Worm (Caenorhabditis elegans): ENCODE data around the gene spp-2.

spp-2 gene

ce11 chrX:7296310-7296709, 20.3 kb downstream of the spp-2 start (continued):
- TF ChIP-seq ceh-31 (tag; optimal IDR thresholded peaks at IDR 0.05), result no peak

ce11 chrX:7291810-7292209, 24.8 kb downstream of the spp-2 start, which contains the start of gene lron-7:
lron-7 (plus strand) TSS chrX:7292132.
- no peak for TF ChIP-seq tbx-2 (tag; optimal IDR thresholded peaks at IDR 0.05)
- TF ChIP-seq rnt-1 (tag; optimal IDR thresholded peaks at IDR 0.05), result no peak

- no peak for TF ChIP-seq ref-2 (tag; optimal IDR thresholded peaks at IDR 0.05)
- TF ChIP-seq fax-1 (tag; optimal IDR thresholded peaks at IDR 0.05), result no peak
Observed at ce11 chrX:7290859-7291628, 25.6 kb downstream of the spp-2 start.

- TF ChIP-seq zip-5 (tag; optimal IDR thresholded peaks at IDR 0.05) (no peak), sdc-2 (tag; optimal IDR thresholded peaks at IDR 0.05) (peak; percentile 91), lim-6 (tag; optimal IDR thresholded peaks at IDR 0.05) (no peak), dve-1 (tag; optimal IDR thresholded peaks at IDR 0.05) (no peak), ceh-34 (tag; optimal IDR thresholded peaks at IDR 0.05) (no peak), elt-2 (tag; optimal IDR thresholded peaks at IDR 0.05) (peak; percentile 17), ceh-48 (tag; optimal IDR thresholded peaks at IDR 0.05) (peak; percentile 25), C38D4.7 (GFP tag; optimal IDR thresholded peaks at IDR 0.05) (no peak), ztf-16 (tag; optimal IDR thresholded peaks at IDR 0.05) (no peak), sox-4 (tag; optimal IDR thresholded peaks at IDR 0.05) (no peak), ceh-24 (tag; optimal IDR thresholded peaks at IDR 0.05) (no peak), rnt-1 (tag; optimal IDR thresholded peaks at IDR 0.05) (no peak), pat-9 (tag; optimal IDR thresholded peaks at IDR 0.05) (no peak)
Observed at ce11 chrX:7289565-7289964, 27.1 kb downstream of the spp-2 start.

ce11 chrX:7284724-7285184, 31.9 kb downstream of the spp-2 start:
- no peak for TF ChIP-seq eyg-1 (tag; optimal IDR thresholded peaks at IDR 0.05)
- TF ChIP-seq K02D7.2 (tag; optimal IDR thresholded peaks at IDR 0.05), result no peak
- peak; percentile 53 for TF ChIP-seq tbx-2 (tag; optimal IDR thresholded peaks at IDR 0.05)
- TF ChIP-seq T23F11.4 (GFP tag; optimal IDR thresholded peaks at IDR 0.05), result no peak
- TF ChIP-seq zip-5 (tag; optimal IDR thresholded peaks at IDR 0.05), result no peak
- TF ChIP-seq mec-3 (tag; optimal IDR thresholded peaks at IDR 0.05; ENCODE audit: borderline replicate concordance), result no peak
- TF ChIP-seq nfya-1 (tag; optimal IDR thresholded peaks at IDR 0.05), result peak; percentile 29
- TF ChIP-seq elt-4 (tag; optimal IDR thresholded peaks at IDR 0.05), result no peak
- no peak for TF ChIP-seq fkh-10 (GFP tag; optimal IDR thresholded peaks at IDR 0.05)
- no peak for TF ChIP-seq C08G9.2 (tag; optimal IDR thresholded peaks at IDR 0.05)
- no peak for TF ChIP-seq hlh-13 (GFP tag; optimal IDR thresholded peaks at IDR 0.05)
- TF ChIP-seq ceh-6 (GFP tag; optimal IDR thresholded peaks at IDR 0.05), result no peak
- no peak for TF ChIP-seq npax-4 (tag; optimal IDR thresholded peaks at IDR 0.05)
- TF ChIP-seq ceh-18 (tag; optimal IDR thresholded peaks at IDR 0.05), result peak; percentile 21
- no peak for TF ChIP-seq dve-1 (tag; optimal IDR thresholded peaks at IDR 0.05)
- TF ChIP-seq fax-1 (tag; optimal IDR thresholded peaks at IDR 0.05), result no peak
- no peak for TF ChIP-seq ama-1 (optimal IDR thresholded peaks at IDR 0.05)
- no peak for TF ChIP-seq nhr-232 (tag; optimal IDR thresholded peaks at IDR 0.05)
- TF ChIP-seq pax-1 (tag; optimal IDR thresholded peaks at IDR 0.05), result no peak
- TF ChIP-seq sox-4 (tag; optimal IDR thresholded peaks at IDR 0.05), result no peak
- TF ChIP-seq ceh-48 (tag; optimal IDR thresholded peaks at IDR 0.05), result peak; percentile 35
- peak; percentile 77 for TF ChIP-seq ceh-31 (tag; optimal IDR thresholded peaks at IDR 0.05)
- no peak for TF ChIP-seq syd-9 (tag; optimal IDR thresholded peaks at IDR 0.05)
- peak; percentile 70 for TF ChIP-seq unc-42 (tag; optimal IDR thresholded peaks at IDR 0.05)
- no peak for TF ChIP-seq madf-2 (tag; optimal IDR thresholded peaks at IDR 0.05)
- no peak for TF ChIP-seq pha-4 (tag; optimal IDR thresholded peaks at IDR 0.05)
- TF ChIP-seq ceh-19 (GFP tag; optimal IDR thresholded peaks at IDR 0.05), result no peak
- no peak for TF ChIP-seq pat-9 (tag; optimal IDR thresholded peaks at IDR 0.05)
- TF ChIP-seq ceh-45 (GFP tag; IDR thresholded peaks at IDR 0.05), result no peak
- no peak for TF ChIP-seq pros-1 (tag; optimal IDR thresholded peaks at IDR 0.05)
- TF ChIP-seq unc-55 (GFP tag; optimal IDR thresholded peaks at IDR 0.05), result peak; percentile 16
- no peak for TF ChIP-seq lin-11 (tag; optimal IDR thresholded peaks at IDR 0.05)
- TF ChIP-seq ceh-9 (tag; optimal IDR thresholded peaks at IDR 0.05), result no peak
- TF ChIP-seq che-1 (tag; optimal IDR thresholded peaks at IDR 0.05), result no peak
